Fruit fly (Drosophila melanogaster) whole organism, pupa: ENCODE data around the gene CG5466.

Source experiments
- CG10348 ChIP-seq: fragments of 200-800 bp; sonication (Bioruptor generic); IDR thresholded peaks from 2 replicates; pipeline ENCODE4 v1.3.6; 2022; ENCODE audit warnings: missing biosample characterization, missing genetic modification characterization
- CG12605 ChIP-seq: fragments of 200-800 bp; sonication (Bioruptor generic); IDR thresholded peaks from 2 replicates; pipeline ENCODE4 v1.3.6; 2022; ENCODE audit warnings: missing biosample characterization, missing genetic modification characterization
- CG13204 ChIP-seq: fragments of 200-800 bp; sonication (Bioruptor generic); optimal IDR thresholded peaks from 2 replicates; lab custom pipeline; 2018; ENCODE audit warnings: missing biosample characterization, mild to moderate bottlenecking, missing genetic modification characterization, moderate library complexity
- CG14655 ChIP-seq: fragments of 200-800 bp; sonication (Bioruptor generic); optimal IDR thresholded peaks from 3 replicates; lab custom pipeline; 2017; ENCODE audit warnings: mild to moderate bottlenecking, missing biosample characterization, missing genetic modification reagents, missing genetic modification characterization
- CG15710 ChIP-seq: fragments of 200-800 bp; sonication (Bioruptor generic); optimal IDR thresholded peaks from 2 replicates; lab custom pipeline; 2018; ENCODE audit warnings: missing biosample characterization, mild to moderate bottlenecking, missing genetic modification characterization, moderate library complexity
- CG17806 ChIP-seq: fragments of 200-800 bp; sonication (Bioruptor generic); optimal IDR thresholded peaks from 2 replicates; lab custom pipeline; 2018; ENCODE audit warnings: missing biosample characterization, mild to moderate bottlenecking, missing genetic modification characterization, moderate library complexity
- CG32121 ChIP-seq: fragments of 200-800 bp; sonication (Bioruptor generic); IDR thresholded peaks from 2 replicates; pipeline ENCODE4 v1.3.6; 2022; ENCODE audit warnings: missing biosample characterization, missing genetic modification characterization
- CG34367 ChIP-seq: fragments of 200-800 bp; sonication (Bioruptor generic); optimal IDR thresholded peaks from 2 replicates; lab custom pipeline; 2018; ENCODE audit warnings: missing biosample characterization, mild to moderate bottlenecking, missing genetic modification characterization
- CG4496 ChIP-seq: fragments of 200-800 bp; sonication (Bioruptor generic); IDR thresholded peaks from 3 replicates; pipeline ENCODE4 v1.3.6; 2022; ENCODE audit warnings: missing biosample characterization, missing genetic modification characterization
- CG8159 ChIP-seq: fragments of 200-800 bp; sonication (Bioruptor generic); optimal IDR thresholded peaks from 3 replicates; lab custom pipeline; 2018; ENCODE audit warnings: missing biosample characterization, mild to moderate bottlenecking, missing genetic modification characterization, moderate library complexity
- CG8301 ChIP-seq: fragments of 200-800 bp; sonication (Bioruptor generic); optimal IDR thresholded peaks from 2 replicates; lab custom pipeline; 2018; ENCODE audit warnings: missing biosample characterization, mild to moderate bottlenecking, missing genetic modification characterization
- CG9948 ChIP-seq: fragments of 200-800 bp; sonication (Bioruptor generic); optimal IDR thresholded peaks from 2 replicates; lab custom pipeline; 2018; ENCODE audit warnings: missing biosample characterization, mild to moderate bottlenecking, missing genetic modification characterization, moderate library complexity
- D1 ChIP-seq: fragments of 200-800 bp; sonication (Bioruptor generic); optimal IDR thresholded peaks from 2 replicates; lab custom pipeline; 2018; ENCODE audit warnings: missing biosample characterization, mild to moderate bottlenecking, missing genetic modification characterization, moderate library complexity
- EcR ChIP-seq: fragments of 200-800 bp; sonication (Bioruptor generic); optimal IDR thresholded peaks from 3 replicates; lab custom pipeline; 2019; ENCODE audit warnings: missing biosample characterization, missing genetic modification characterization, mild to moderate bottlenecking, moderate library complexity, missing genetic modification reagents
- Ets98B ChIP-seq: fragments of 200-800 bp; sonication (Bioruptor generic); IDR thresholded peaks from 2 replicates; pipeline ENCODE4 v1.3.6; 2022; ENCODE audit warnings: missing biosample characterization, missing genetic modification characterization
- Pif1A ChIP-seq: fragments of 200-800 bp; sonication (Bioruptor generic); optimal IDR thresholded peaks from 3 replicates; lab custom pipeline; 2016; ENCODE audit warnings: missing biosample characterization, missing genetic modification characterization
- Pif1B ChIP-seq: fragments of 200-800 bp; sonication (Bioruptor generic); optimal IDR thresholded peaks from 3 replicates; lab custom pipeline; 2016; ENCODE audit warnings: missing biosample characterization, missing genetic modification characterization
- Snoo ChIP-seq: fragments of 200-800 bp; sonication (Bioruptor generic); optimal IDR thresholded peaks from 3 replicates; lab custom pipeline; 2017; ENCODE audit warnings: missing biosample characterization, mild to moderate bottlenecking, missing genetic modification characterization, inconsistent platforms
- fd96Ca ChIP-seq: fragments of 200-800 bp; sonication (Bioruptor generic); IDR thresholded peaks from 3 replicates; pipeline ENCODE4 v1.3.6; 2022; ENCODE audit warnings: missing biosample characterization, missing genetic modification characterization
- gl ChIP-seq: fragments of 200-800 bp; sonication (Bioruptor generic); optimal IDR thresholded peaks from 2 replicates; lab custom pipeline; 2018; ENCODE audit warnings: missing biosample characterization, mild to moderate bottlenecking, missing genetic modification characterization
- rn ChIP-seq: fragments of 200-800 bp; sonication (Bioruptor generic); IDR thresholded peaks from 2 replicates; pipeline ENCODE4 v1.3.6; 2022; ENCODE audit warnings: missing biosample characterization, missing genetic modification characterization

CG5466 gene

dm6 chr3R:20617583-20617982 is at the start of gene CG5466:
Gene CG5466, plus strand, starts transcription at chr3R:20617883.
- TF ChIP-seq Pif1A (GFP tag; lab: Kevin White, UChicago) = no peak
- TF ChIP-seq CG4496 (GFP tag; lab: Robert Waterston, UW) = 0 out of 3 replicates have a peak, but pooled peaks have one; percentile 7

dm6 chr3R:20573326-20573725 is 44.4 kb upstream of the CG5466 start:
- TF ChIP-seq D1 (tag; lab: Kevin White, UChicago) = no peak
- TF ChIP-seq fd96Ca = no peak
- TF ChIP-seq Snoo = no peak
- no peak for TF ChIP-seq CG14655 (GFP tag; lab: Kevin White, UChicago)
- no peak for TF ChIP-seq rn (GFP tag; lab: Robert Waterston, UW)
- no peak for TF ChIP-seq CG32121 (GFP tag; lab: Robert Waterston, UW)
- TF ChIP-seq CG15710 = no peak
- TF ChIP-seq CG17806 (tag; lab: Kevin White, UChicago) = no peak
- TF ChIP-seq CG12605 (GFP tag; lab: Robert Waterston, UW) = no peak
- no peak for TF ChIP-seq CG13204 (GFP tag; lab: Kevin White, UChicago)
- no peak for TF ChIP-seq CG34367 (tag; lab: Kevin White, UChicago)
- no peak for TF ChIP-seq gl (tag; lab: Kevin White, UChicago)
- no peak for TF ChIP-seq CG9948
- no peak for TF ChIP-seq CG10348 (GFP tag; lab: Robert Waterston, UW)
- TF ChIP-seq EcR (GFP tag; lab: Kevin White, UChicago) = no peak
- TF ChIP-seq CG8301 (tag; lab: Kevin White, UChicago) = no peak
- no peak for TF ChIP-seq Pif1B

- no peak for TF ChIP-seq CG15710
- TF ChIP-seq CG10348 (GFP tag; lab: Robert Waterston, UW) = no peak
- no peak for TF ChIP-seq Pif1A (GFP tag; lab: Kevin White, UChicago)
- TF ChIP-seq CG34367 (tag; lab: Kevin White, UChicago) = no peak
- TF ChIP-seq EcR (GFP tag; lab: Kevin White, UChicago) = no peak
- TF ChIP-seq CG4496 (GFP tag; lab: Robert Waterston, UW) = no peak
- TF ChIP-seq CG12605 (GFP tag; lab: Robert Waterston, UW) = no peak
- no peak for TF ChIP-seq CG17806 (tag; lab: Kevin White, UChicago)
- no peak for TF ChIP-seq Ets98B (GFP tag; lab: Robert Waterston, UW)
- no peak for TF ChIP-seq CG9948
- no peak for TF ChIP-seq fd96Ca
- TF ChIP-seq D1 (tag; lab: Kevin White, UChicago) = no peak
- TF ChIP-seq rn (GFP tag; lab: Robert Waterston, UW) = no peak
- TF ChIP-seq Snoo = no peak
Measured at dm6 chr3R:20574535-20574980, 43.1 kb upstream of the CG5466 start.

- TF ChIP-seq CG8159 (tag; lab: Kevin White, UChicago) (no peak), EcR (GFP tag; lab: Kevin White, UChicago) (peak; percentile 64)
Measured at dm6 chr3R:20576789-20577188, 40.9 kb upstream of the CG5466 start, which contains the start of the genes TFAM and CG5412. Gene TFAM, minus strand, starts transcription at chr3R:20577010. Gene CG5412, plus strand, starts transcription at chr3R:20577053.

- TF ChIP-seq rn (GFP tag; lab: Robert Waterston, UW) = no peak
- peak; percentile 77 for TF ChIP-seq CG4496 (GFP tag; lab: Robert Waterston, UW)
- TF ChIP-seq Snoo = peak; percentile 66
- TF ChIP-seq gl (tag; lab: Kevin White, UChicago) = peak; percentile 33
- peak; percentile 98 for TF ChIP-seq EcR (GFP tag; lab: Kevin White, UChicago)
- TF ChIP-seq CG13204 (GFP tag; lab: Kevin White, UChicago) = no peak
- no peak for TF ChIP-seq CG10348 (GFP tag; lab: Robert Waterston, UW)
- peak; percentile 57; the same call in 1 of the 2 replicates for TF ChIP-seq CG12605 (GFP tag; lab: Robert Waterston, UW)
- TF ChIP-seq CG15710 = peak; percentile 78
- TF ChIP-seq CG9948 = peak; percentile 65
- TF ChIP-seq CG8159 (tag; lab: Kevin White, UChicago) = no peak
- TF ChIP-seq CG8301 (tag; lab: Kevin White, UChicago) = peak; percentile 64
- no peak for TF ChIP-seq D1 (tag; lab: Kevin White, UChicago)
- TF ChIP-seq CG14655 (GFP tag; lab: Kevin White, UChicago) = no peak
- no peak for TF ChIP-seq Pif1B
- peak; percentile 70 for TF ChIP-seq CG17806 (tag; lab: Kevin White, UChicago)
- peak; percentile 66 for TF ChIP-seq CG32121 (GFP tag; lab: Robert Waterston, UW)
- TF ChIP-seq Ets98B (GFP tag; lab: Robert Waterston, UW) = peak; percentile 78
- peak; percentile 55 for TF ChIP-seq CG34367 (tag; lab: Kevin White, UChicago)
- TF ChIP-seq Pif1A (GFP tag; lab: Kevin White, UChicago) = no peak
- peak; percentile 81 for TF ChIP-seq fd96Ca
Measured at dm6 chr3R:20579816-20580215, 37.9 kb upstream of the CG5466 start, which contains the start of the genes EloB and Srp14. Gene EloB, minus strand, starts transcription at chr3R:20579850. Gene Srp14, plus strand, starts transcription at chr3R:20580115.

- TF ChIP-seq CG8159 (tag; lab: Kevin White, UChicago) (no peak), EcR (GFP tag; lab: Kevin White, UChicago) (no peak), Pif1B (no peak), CG13204 (GFP tag; lab: Kevin White, UChicago) (no peak), CG32121 (GFP tag; lab: Robert Waterston, UW) (no peak)
Measured at dm6 chr3R:20581376-20581775, 36.3 kb upstream of the CG5466 start, which contains the start of gene CG34008. Gene CG34008, minus strand, starts transcription at chr3R:20581522.
